Worm (Caenorhabditis elegans): ENCODE data around the gene nhx-2.

Gene nhx-2

ce11 chrII:7684589-7684988 lies 9.2 kb downstream of the nhx-2 start, which contains the start of gene F18A1.1:
Gene F18A1.1 (plus strand): TSS chrII:7684889.
- no peak for TF ChIP-seq ztf-29 (GFP tag; IDR thresholded peaks at IDR 0.05)
- TF ChIP-seq klf-2 (GFP tag; conservative IDR thresholded peaks at IDR 0.05), result no peak
- TF ChIP-seq flt-1 (GFP tag; IDR thresholded peaks at IDR 0.05), result no peak
- no peak for TF ChIP-seq ztf-23 (GFP tag; IDR thresholded peaks at IDR 0.05)
- no peak for TF ChIP-seq ref-1 (GFP tag; conservative IDR thresholded peaks at IDR 0.05)
- TF ChIP-seq tab-1 (GFP tag; IDR thresholded peaks at IDR 0.05), result no peak
- no peak for TF ChIP-seq med-1 (GFP tag; optimal IDR thresholded peaks at IDR 0.05; ENCODE audit: insufficient read depth)
- no peak for TF ChIP-seq T22C8.4 (GFP tag; IDR thresholded peaks at IDR 0.05)
- no peak for TF ChIP-seq cog-1 (tag; optimal IDR thresholded peaks at IDR 0.05)

- TF ChIP-seq ztf-23 (GFP tag; IDR thresholded peaks at IDR 0.05) (no peak), med-1 (GFP tag; optimal IDR thresholded peaks at IDR 0.05; ENCODE audit: insufficient read depth) (no peak), klf-2 (GFP tag; conservative IDR thresholded peaks at IDR 0.05) (no peak)
Observed at ce11 chrII:7682488-7682887, 11.3 kb downstream of the nhx-2 start.

ce11 chrII:7681898-7682297 lies 11.9 kb downstream of the nhx-2 start, which contains the start of gene lin-26:
Gene lin-26 (plus strand): TSS chrII:7682198.
- TF ChIP-seq T22C8.4 (GFP tag; IDR thresholded peaks at IDR 0.05), result no peak
- no peak for TF ChIP-seq med-1 (GFP tag; optimal IDR thresholded peaks at IDR 0.05; ENCODE audit: insufficient read depth)
- no peak for TF ChIP-seq ref-1 (GFP tag; conservative IDR thresholded peaks at IDR 0.05)
- no peak for TF ChIP-seq cog-1 (tag; optimal IDR thresholded peaks at IDR 0.05)
- no peak for TF ChIP-seq klf-2 (GFP tag; conservative IDR thresholded peaks at IDR 0.05)
- no peak for TF ChIP-seq tab-1 (GFP tag; IDR thresholded peaks at IDR 0.05)
- TF ChIP-seq flt-1 (GFP tag; IDR thresholded peaks at IDR 0.05), result no peak
- no peak for TF ChIP-seq ztf-23 (GFP tag; IDR thresholded peaks at IDR 0.05)

- TF ChIP-seq ztf-23 (GFP tag; IDR thresholded peaks at IDR 0.05), result no peak
- TF ChIP-seq T22C8.4 (GFP tag; IDR thresholded peaks at IDR 0.05), result no peak
- TF ChIP-seq tab-1 (GFP tag; IDR thresholded peaks at IDR 0.05), result no peak
- no peak for TF ChIP-seq cog-1 (tag; optimal IDR thresholded peaks at IDR 0.05)
- no peak for TF ChIP-seq ztf-29 (GFP tag; IDR thresholded peaks at IDR 0.05)
- TF ChIP-seq med-1 (GFP tag; optimal IDR thresholded peaks at IDR 0.05; ENCODE audit: insufficient read depth), result no peak
- no peak for TF ChIP-seq klf-2 (GFP tag; conservative IDR thresholded peaks at IDR 0.05)
- no peak for TF ChIP-seq ref-1 (GFP tag; conservative IDR thresholded peaks at IDR 0.05)
- no peak for TF ChIP-seq flt-1 (GFP tag; IDR thresholded peaks at IDR 0.05)
Observed at ce11 chrII:7679499-7680012, 14.2 kb downstream of the nhx-2 start.

- TF ChIP-seq ztf-29 (GFP tag; IDR thresholded peaks at IDR 0.05), result no peak
- TF ChIP-seq flt-1 (GFP tag; IDR thresholded peaks at IDR 0.05), result no peak
- no peak for TF ChIP-seq tab-1 (GFP tag; IDR thresholded peaks at IDR 0.05)
- no peak for TF ChIP-seq T22C8.4 (GFP tag; IDR thresholded peaks at IDR 0.05)
- TF ChIP-seq med-1 (GFP tag; optimal IDR thresholded peaks at IDR 0.05; ENCODE audit: insufficient read depth), result no peak
- no peak for TF ChIP-seq cog-1 (tag; optimal IDR thresholded peaks at IDR 0.05)
- TF ChIP-seq klf-2 (GFP tag; conservative IDR thresholded peaks at IDR 0.05), result no peak
- no peak for TF ChIP-seq ref-1 (GFP tag; conservative IDR thresholded peaks at IDR 0.05)
- TF ChIP-seq ztf-23 (GFP tag; IDR thresholded peaks at IDR 0.05), result no peak
Observed at ce11 chrII:7678512-7678911, 15.2 kb downstream of the nhx-2 start.

- peak; percentile 24 for TF ChIP-seq cog-1 (tag; optimal IDR thresholded peaks at IDR 0.05)
- TF ChIP-seq tab-1 (GFP tag; IDR thresholded peaks at IDR 0.05), result no peak
- TF ChIP-seq T22C8.4 (GFP tag; IDR thresholded peaks at IDR 0.05), result no peak
- TF ChIP-seq ztf-29 (GFP tag; IDR thresholded peaks at IDR 0.05), result no peak
- TF ChIP-seq med-1 (GFP tag; optimal IDR thresholded peaks at IDR 0.05; ENCODE audit: insufficient read depth), result no peak
- TF ChIP-seq ref-1 (GFP tag; conservative IDR thresholded peaks at IDR 0.05), result 0 out of 2 replicates have a peak, but pooled peaks have one; percentile 7
- TF ChIP-seq klf-2 (GFP tag; conservative IDR thresholded peaks at IDR 0.05), result no peak
- TF ChIP-seq flt-1 (GFP tag; IDR thresholded peaks at IDR 0.05), result no peak
- no peak for TF ChIP-seq ztf-23 (GFP tag; IDR thresholded peaks at IDR 0.05)
Observed at ce11 chrII:7676307-7676905, 17.4 kb downstream of the nhx-2 start.

DNA sequence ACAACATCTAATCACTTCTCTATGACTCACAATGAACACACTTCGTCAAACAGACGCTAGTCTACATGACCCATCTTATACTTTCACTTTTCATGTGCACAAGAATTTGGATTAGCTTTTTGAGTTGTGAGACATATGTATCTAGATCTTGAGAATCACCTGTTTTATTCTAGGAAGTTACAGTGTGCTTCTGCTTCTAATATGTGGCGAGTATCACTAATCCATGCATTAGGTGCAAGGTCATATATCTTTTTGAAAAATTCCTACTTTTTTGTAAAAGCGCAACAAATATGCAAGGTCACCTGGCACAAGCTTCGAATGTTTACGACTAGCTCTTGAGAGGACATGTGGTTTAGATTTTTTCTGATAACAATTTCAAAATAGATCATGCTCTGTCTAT lies 18.0 kb downstream of the nhx-2 start:
- no peak for TF ChIP-seq klf-2 (GFP tag; conservative IDR thresholded peaks at IDR 0.05)
- no peak for TF ChIP-seq ztf-29 (GFP tag; IDR thresholded peaks at IDR 0.05)
- no peak for TF ChIP-seq ztf-23 (GFP tag; IDR thresholded peaks at IDR 0.05)
- no peak for TF ChIP-seq T22C8.4 (GFP tag; IDR thresholded peaks at IDR 0.05)
- no peak for TF ChIP-seq flt-1 (GFP tag; IDR thresholded peaks at IDR 0.05)
- TF ChIP-seq med-1 (GFP tag; optimal IDR thresholded peaks at IDR 0.05; ENCODE audit: insufficient read depth), result no peak
- TF ChIP-seq ref-1 (GFP tag; conservative IDR thresholded peaks at IDR 0.05), result no peak
- no peak for TF ChIP-seq tab-1 (GFP tag; IDR thresholded peaks at IDR 0.05)

- TF ChIP-seq ztf-23 (GFP tag; IDR thresholded peaks at IDR 0.05) (no peak), T22C8.4 (GFP tag; IDR thresholded peaks at IDR 0.05) (no peak), klf-2 (GFP tag; conservative IDR thresholded peaks at IDR 0.05) (no peak), ref-1 (GFP tag; conservative IDR thresholded peaks at IDR 0.05) (no peak)
Observed at ce11 chrII:7671705-7672104, 22.1 kb downstream of the nhx-2 start, which contains the start of gene lir-1. Gene lir-1 (plus strand): TSS chrII:7672005.

DNA sequence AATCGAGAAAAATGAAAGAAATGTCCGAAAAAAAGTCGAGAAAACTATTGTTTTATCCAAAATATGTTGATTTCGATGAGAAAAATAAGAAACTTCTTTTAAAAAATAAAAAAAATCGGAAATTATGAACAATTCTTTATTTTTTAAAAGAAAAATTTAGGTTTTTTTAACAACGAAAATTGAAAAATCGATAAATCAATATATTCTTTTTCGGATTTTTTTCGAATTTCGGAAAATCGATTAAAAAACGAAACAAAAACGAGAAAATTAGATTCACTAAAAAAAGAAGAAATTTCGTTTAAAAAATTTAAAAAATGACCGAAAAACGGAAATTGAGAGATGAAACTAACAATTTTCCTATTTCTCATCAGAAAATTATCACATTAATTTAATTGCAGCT lies 23.7 kb downstream of the nhx-2 start:
- TF ChIP-seq T22C8.4 (GFP tag; IDR thresholded peaks at IDR 0.05), result no peak
- TF ChIP-seq ztf-29 (GFP tag; IDR thresholded peaks at IDR 0.05), result no peak
- TF ChIP-seq med-1 (GFP tag; optimal IDR thresholded peaks at IDR 0.05; ENCODE audit: insufficient read depth), result no peak
- no peak for TF ChIP-seq tab-1 (GFP tag; IDR thresholded peaks at IDR 0.05)
- no peak for TF ChIP-seq cog-1 (tag; optimal IDR thresholded peaks at IDR 0.05)
- no peak for TF ChIP-seq ztf-23 (GFP tag; IDR thresholded peaks at IDR 0.05)
- no peak for TF ChIP-seq flt-1 (GFP tag; IDR thresholded peaks at IDR 0.05)
- TF ChIP-seq klf-2 (GFP tag; conservative IDR thresholded peaks at IDR 0.05), result no peak
- TF ChIP-seq ref-1 (GFP tag; conservative IDR thresholded peaks at IDR 0.05), result no peak

- no peak for TF ChIP-seq klf-2 (GFP tag; conservative IDR thresholded peaks at IDR 0.05)
- TF ChIP-seq flt-1 (GFP tag; IDR thresholded peaks at IDR 0.05), result peak; percentile 54; the same call in 1 of the 2 replicates
- no peak for TF ChIP-seq ref-1 (GFP tag; conservative IDR thresholded peaks at IDR 0.05)
- TF ChIP-seq ztf-23 (GFP tag; IDR thresholded peaks at IDR 0.05), result no peak
- no peak for TF ChIP-seq ztf-29 (GFP tag; IDR thresholded peaks at IDR 0.05)
- TF ChIP-seq med-1 (GFP tag; optimal IDR thresholded peaks at IDR 0.05; ENCODE audit: insufficient read depth), result no peak
- no peak for TF ChIP-seq cog-1 (tag; optimal IDR thresholded peaks at IDR 0.05)
- 0 out of 2 replicates have a peak, but pooled peaks have one; percentile 46 for TF ChIP-seq tab-1 (GFP tag; IDR thresholded peaks at IDR 0.05)
- no peak for TF ChIP-seq T22C8.4 (GFP tag; IDR thresholded peaks at IDR 0.05)
Observed at ce11 chrII:7669409-7669808, 24.3 kb downstream of the nhx-2 start.
